Fruit fly (Drosophila melanogaster) whole organism, embryonic: ENCODE data around the gene SLC22A.

ENCODE experiments used
- CG13894 ChIP-seq: fragments of 200-800 bp; sonication (Bioruptor generic); optimal IDR thresholded peaks from 3 replicates; lab custom pipeline; 2018; ENCODE audit warnings: missing biosample characterization, mild to moderate bottlenecking, missing genetic modification characterization, moderate library complexity
- CG33213 ChIP-seq: fragments of 200-800 bp; sonication (Bioruptor generic); optimal IDR thresholded peaks from 3 replicates; lab custom pipeline; 2016; ENCODE audit warnings: missing biosample characterization, missing genetic modification characterization
- Fer3 ChIP-seq: fragments of 200-800 bp; sonication (Bioruptor generic); optimal IDR thresholded peaks from 2 replicates; lab custom pipeline; 2018; ENCODE audit warnings: missing biosample characterization, mild to moderate bottlenecking, missing genetic modification characterization, moderate library complexity
- Max ChIP-seq: fragments of 200-800 bp; sonication (Bioruptor generic); optimal IDR thresholded peaks from 2 replicates; lab custom pipeline; 2016; ENCODE audit warnings: missing biosample characterization, mild to moderate bottlenecking, missing genetic modification characterization
- Oaz ChIP-seq: fragments of 200-800 bp; sonication (Bioruptor generic); IDR thresholded peaks from 2 replicates; pipeline ENCODE4 v1.3.6; 2022; ENCODE audit warnings: missing biosample characterization, missing genetic modification characterization
- az2 ChIP-seq: fragments of 200-800 bp; sonication (Bioruptor generic); optimal IDR thresholded peaks from 3 replicates; lab custom pipeline; 2016; ENCODE audit warnings: missing biosample characterization, missing genetic modification characterization
- dati ChIP-seq: fragments of 200-800 bp; sonication (Bioruptor generic); IDR thresholded peaks from 2 replicates; pipeline ENCODE4 v1.3.6; 2022; ENCODE audit warnings: missing biosample characterization, missing genetic modification characterization
- inv ChIP-seq: fragments of 200-800 bp; sonication (Bioruptor generic); IDR thresholded peaks from 2 replicates; pipeline ENCODE4 v1.3.6; 2022; ENCODE audit warnings: missing biosample characterization, missing genetic modification characterization; ENCODE audit not compliant: partially characterized antibody
- luna ChIP-seq: fragments of 200-800 bp; sonication (Bioruptor generic); optimal IDR thresholded peaks from 2 replicates; lab custom pipeline; 2016; ENCODE audit warnings: missing biosample characterization, missing genetic modification characterization
- ttk ChIP-seq: fragments of 200-800 bp; sonication (Bioruptor generic); IDR thresholded peaks from 2 replicates; pipeline ENCODE4 v2.1.2; 2022; ENCODE audit warnings: missing biosample characterization, missing genetic modification characterization
- zen ChIP-seq: fragments of 200-800 bp; sonication (Bioruptor generic); optimal IDR thresholded peaks from 3 replicates; lab custom pipeline; 2018; ENCODE audit warnings: missing biosample characterization, mild to moderate bottlenecking, missing genetic modification characterization, moderate library complexity

- TF ChIP-seq inv (no peak), luna (no peak), Fer3 (tag; lab: Kevin White, UChicago) (no peak), CG13894 (tag; lab: Kevin White, UChicago) (no peak), ttk (GFP tag; lab: Robert Waterston, UW) (no peak), Oaz (GFP tag; lab: Robert Waterston, UW) (no peak), CG33213 (no peak), az2 (GFP tag; lab: Kevin White, UChicago) (no peak), Max (GFP tag; lab: Kevin White, UChicago) (no peak), zen (tag; lab: Kevin White, UChicago) (no peak), dati (GFP tag; lab: Robert Waterston, UW) (no peak)
Observed at dm6 chr3L:21889601-21890000, 44.9 kb upstream of the SLC22A start.
